Worm (Caenorhabditis elegans) whole organism, early embryonic: ENCODE measurements around the gene ras-2.

Experiments
- B0310.2 ChIP-seq: sonication (generic microtip); optimal IDR thresholded peaks from 2 replicates; lab custom pipeline; 2016; ENCODE audit warnings: mild to moderate bottlenecking, missing genetic modification characterization, missing compliant biosample characterization
- F13C5.2 ChIP-seq: sonication (generic microtip); optimal IDR thresholded peaks from 2 replicates; lab custom pipeline; 2017; ENCODE audit warnings: mild to moderate bottlenecking, missing genetic modification characterization, inconsistent platforms, missing compliant biosample characterization
- ama-1 ChIP-seq: fragments of 150-350 bp; optimal IDR thresholded peaks from 2 replicates; lab custom pipeline; 2014
- ceh-36 ChIP-seq: sonication (generic microtip); optimal IDR thresholded peaks from 2 replicates; lab custom pipeline; 2016; ENCODE audit warnings: missing genetic modification characterization, inconsistent platforms, missing compliant biosample characterization
- flt-1 ChIP-seq: fragments of 200-800 bp; sonication (Bioruptor generic); IDR thresholded peaks from 2 replicates; pipeline ENCODE4 v1.3.6; 2022; ENCODE audit warnings: missing genetic modification characterization, missing compliant biosample characterization
- hmbx-1 ChIP-seq: sonication (generic microtip); optimal IDR thresholded peaks from 2 replicates; lab custom pipeline; 2016; ENCODE audit warnings: mild to moderate bottlenecking, missing genetic modification characterization, missing compliant biosample characterization
- pes-1 ChIP-seq: fragments of 200-800 bp; sonication (Bioruptor generic); IDR thresholded peaks from 2 replicates; pipeline ENCODE4 v1.3.6; 2022; ENCODE audit warnings: missing genetic modification reagents, missing genetic modification characterization, missing compliant biosample characterization
- scrt-1 ChIP-seq: fragments of 200-800 bp; sonication (Bioruptor generic); IDR thresholded peaks from 2 replicates; pipeline ENCODE4 v1.3.6; 2022; ENCODE audit warnings: missing genetic modification characterization, missing compliant biosample characterization
- tbx-11 ChIP-seq: fragments of 200-800 bp; sonication (Bioruptor generic); IDR thresholded peaks from 2 replicates; pipeline ENCODE4 v1.3.6; 2022; ENCODE audit warnings: missing genetic modification characterization, missing compliant biosample characterization
- tbx-37 ChIP-seq: fragments of 200-800 bp; sonication (Bioruptor generic); conservative IDR thresholded peaks from 2 replicates; pipeline ENCODE4 v1.3.6; 2022; ENCODE audit warnings: missing genetic modification reagents, missing genetic modification characterization, missing compliant biosample characterization
- tra-4 ChIP-seq: sonication (generic microtip); optimal IDR thresholded peaks from 2 replicates; lab custom pipeline; 2017; ENCODE audit warnings: missing genetic modification characterization, missing compliant biosample characterization

DNA sequence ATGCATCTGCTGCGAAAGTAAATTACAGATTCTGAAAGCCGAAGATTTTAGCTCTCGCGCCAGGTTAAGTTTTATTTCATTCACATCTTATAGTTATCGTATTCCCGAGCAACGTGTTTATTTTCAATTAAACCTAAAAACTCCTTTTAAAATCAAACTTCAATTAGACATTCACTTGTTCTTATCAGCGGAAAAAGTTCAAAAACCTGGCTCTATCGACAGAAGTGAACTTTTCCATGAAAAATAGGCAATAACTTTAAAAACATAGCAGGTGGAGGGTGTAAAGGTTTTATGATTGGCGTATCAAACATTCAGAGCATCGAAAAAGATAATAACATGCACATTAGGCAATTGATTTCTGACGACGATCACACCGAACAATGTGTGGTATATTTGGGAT, 50.9 kb downstream of the ras-2 start, which contains the start of gene ppat-1:
- no peak for TF ChIP-seq F13C5.2 (tag; lab: Kevin White, UChicago)
- TF ChIP-seq ama-1 (lab: Kevin White, UChicago), result no peak
- no peak for TF ChIP-seq pes-1 (GFP tag; lab: Robert Waterston, UW)
- TF ChIP-seq tbx-37 (GFP tag; lab: Robert Waterston, UW), result no peak
- TF ChIP-seq scrt-1 (GFP tag; lab: Robert Waterston, UW), result no peak
- TF ChIP-seq tra-4 (tag; lab: Kevin White, UChicago), result no peak
- TF ChIP-seq tbx-11 (GFP tag; lab: Robert Waterston, UW), result no peak
- TF ChIP-seq hmbx-1 (tag; lab: Kevin White, UChicago), result no peak
- no peak for TF ChIP-seq B0310.2
- no peak for TF ChIP-seq ceh-36 (tag; lab: Kevin White, UChicago)
- TF ChIP-seq flt-1 (GFP tag; lab: Robert Waterston, UW), result no peak
